Fruit fly (Drosophila melanogaster) S2 (cell line): ENCODE results near the gene amd.

ENCODE experiments used
- CG8478 ChIP-seq: fragments of >200 bp; optimal IDR thresholded peaks from 2 replicates; lab custom pipeline; 2018
- CTCF ChIP-seq, 2 experiments: fragments of >200 bp; optimal IDR thresholded peaks; 2 replicates each; lab custom pipeline; 2018

amd gene

dm6 chr2L:19133465-19134365, 23.8 kb downstream of the amd start, which contains the start of gene brat:
Gene brat, plus strand, starts transcription at chr2L:19133816.
- TF ChIP-seq CTCF (optimal IDR thresholded peaks at IDR 0.05; lab: Kevin White, UChicago): peak in 1 of 2 experiments; percentile 12
- no peak for TF ChIP-seq CG8478

dm6 chr2L:19134366-19134689, 24.4 kb downstream of the amd start:
- TF ChIP-seq CTCF (optimal IDR thresholded peaks at IDR 0.05; lab: Kevin White, UChicago) (no peak), CG8478 (no peak)

DNA sequence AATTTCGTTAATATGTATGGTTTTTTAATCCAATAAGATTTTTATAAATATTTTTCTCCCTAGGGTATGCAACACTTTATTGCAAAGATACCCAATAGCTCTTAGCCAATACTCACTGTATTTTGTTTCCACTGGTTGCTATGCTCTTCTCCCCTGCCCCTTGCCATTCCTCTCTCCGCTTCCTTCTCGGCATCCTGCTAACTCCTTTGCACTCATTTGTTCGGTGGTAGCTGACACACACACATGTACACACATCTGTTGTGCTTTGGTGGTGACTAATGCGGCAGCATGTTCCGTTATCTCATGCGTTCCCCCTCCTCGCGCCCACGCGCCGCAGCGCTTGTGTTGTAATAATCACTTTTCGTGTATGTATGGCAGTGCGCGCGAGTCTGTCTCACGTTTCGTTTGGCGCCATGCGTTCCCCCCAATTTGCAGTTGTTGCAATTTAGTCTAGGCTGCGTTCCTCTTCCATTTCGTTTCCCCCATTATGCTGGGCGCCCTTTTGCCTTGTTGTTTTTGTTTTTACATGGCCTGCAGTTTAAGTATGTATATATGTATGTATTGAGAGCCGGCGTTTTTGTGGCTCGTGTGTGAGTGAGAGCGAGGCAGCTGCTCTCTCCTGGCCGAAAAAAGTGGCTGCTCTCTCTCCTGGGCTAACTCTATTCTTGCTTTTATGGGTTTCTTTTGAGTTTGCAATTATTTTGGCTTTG, 25.0 kb downstream of the amd start, which contains the start of gene Polr1D:
TSS of gene Polr1D (minus strand) at position 420 of the 710 bp plus-strand sequence.
- TF ChIP-seq CG8478: no peak
- no peak for TF ChIP-seq CTCF (optimal IDR thresholded peaks at IDR 0.05; lab: Kevin White, UChicago)

- TF ChIP-seq CTCF (optimal IDR thresholded peaks at IDR 0.05; lab: Kevin White, UChicago) (no peak), CG8478 (no peak)
Observed at dm6 chr2L:19135955-19136677, 26.2 kb downstream of the amd start.

dm6 chr2L:19136735-19137134, 26.8 kb downstream of the amd start:
- TF ChIP-seq CG8478: no peak
- TF ChIP-seq CTCF (optimal IDR thresholded peaks at IDR 0.05; lab: Kevin White, UChicago): no peak

dm6 chr2L:19137494-19138360, 27.8 kb downstream of the amd start:
- TF ChIP-seq CTCF (optimal IDR thresholded peaks at IDR 0.05; lab: Kevin White, UChicago) (no peak), CG8478 (no peak)

DNA sequence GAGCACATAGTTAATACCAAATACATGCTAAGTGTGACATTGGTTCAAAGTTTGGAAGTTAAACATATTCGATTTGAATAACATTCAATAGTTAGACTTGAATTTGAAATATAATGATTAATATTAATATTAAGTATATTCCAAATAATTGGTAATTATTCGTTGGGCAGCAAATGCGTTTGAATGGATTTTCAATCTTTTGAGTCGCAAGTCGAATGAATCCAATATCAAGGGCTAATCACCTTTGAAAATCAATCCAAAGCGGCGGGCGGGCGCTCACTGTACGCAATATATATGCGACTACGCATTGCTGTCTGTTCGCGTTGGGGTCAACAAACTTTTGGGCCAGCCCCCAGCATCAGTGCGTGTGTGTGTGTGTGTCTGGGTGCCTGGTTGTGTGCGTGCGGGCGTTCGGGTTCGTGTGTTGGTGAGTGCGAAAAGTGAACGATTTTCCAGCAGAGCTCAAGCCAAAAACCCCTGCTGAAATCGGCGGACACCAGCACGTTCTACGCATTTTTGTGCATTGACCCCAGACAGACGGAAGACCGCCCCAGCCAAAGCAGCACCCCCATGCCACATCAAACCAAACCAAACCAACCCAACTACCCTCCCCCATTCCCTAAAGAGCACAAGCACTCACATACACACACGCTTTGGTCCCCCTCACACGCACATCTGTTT, 28.5 kb downstream of the amd start:
- TF ChIP-seq CG8478: no peak
- no peak for TF ChIP-seq CTCF (optimal IDR thresholded peaks at IDR 0.05; lab: Kevin White, UChicago)

- TF ChIP-seq CG8478: no peak
Observed at dm6 chr2L:19139751-19140150, 29.8 kb downstream of the amd start.

- TF ChIP-seq CG8478: no peak
Observed at dm6 chr2L:19140257-19140983, 30.5 kb downstream of the amd start.

DNA sequence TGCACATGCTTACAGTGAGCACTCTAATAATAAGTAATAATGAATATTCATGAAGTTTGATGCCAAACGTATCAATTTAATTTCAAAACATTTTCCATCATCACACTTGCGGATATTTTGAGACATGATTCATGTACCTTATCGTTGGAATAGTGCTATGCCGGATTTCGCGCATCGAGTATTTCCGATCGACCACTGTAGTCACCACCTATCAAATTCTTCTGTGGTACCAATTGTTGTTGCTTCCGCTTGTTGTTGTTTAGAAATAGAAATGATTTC, 31.0 kb downstream of the amd start:
- TF ChIP-seq CTCF (optimal IDR thresholded peaks at IDR 0.05; lab: Kevin White, UChicago) (no peak), CG8478 (no peak)

dm6 chr2L:19141435-19142126, 31.6 kb downstream of the amd start:
- no peak for TF ChIP-seq CG8478
- no peak for TF ChIP-seq CTCF (optimal IDR thresholded peaks at IDR 0.05; lab: Kevin White, UChicago)

- no peak for TF ChIP-seq CTCF (optimal IDR thresholded peaks at IDR 0.05; lab: Kevin White, UChicago)
- TF ChIP-seq CG8478: no peak
Observed at dm6 chr2L:19142176-19142870, 32.4 kb downstream of the amd start.

DNA sequence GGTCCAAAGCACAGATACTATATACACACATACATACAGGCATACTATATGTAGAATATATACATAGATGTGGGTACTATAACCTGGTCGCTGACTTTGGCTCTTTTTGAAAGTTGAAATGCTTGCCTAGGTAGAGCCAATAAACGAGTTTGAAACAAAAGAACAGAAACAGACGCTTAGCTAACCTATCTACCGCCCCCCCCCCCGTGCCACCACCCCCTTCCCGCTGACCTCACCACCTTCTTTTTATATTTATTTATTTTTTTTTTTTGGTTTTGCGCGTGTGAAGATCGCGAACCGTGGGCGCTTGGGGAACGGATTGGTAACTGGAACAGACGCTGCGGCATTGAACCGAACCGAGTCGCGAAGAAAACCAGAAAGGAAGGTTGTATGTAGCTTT, 34.2 kb downstream of the amd start:
- TF ChIP-seq CTCF (optimal IDR thresholded peaks at IDR 0.05; lab: Kevin White, UChicago): no peak
- TF ChIP-seq CG8478: no peak
